Fruit fly (Drosophila melanogaster) whole organism, prepupa: ENCODE measurements around the gene CG6276.

Source experiments
- Blimp-1 ChIP-seq: fragments of 200-800 bp; sonication (Bioruptor generic); optimal IDR thresholded peaks from 3 replicates; lab custom pipeline; 2017; ENCODE audit warnings: missing biosample characterization, missing genetic modification characterization, mild to moderate bottlenecking, moderate library complexity, missing genetic modification reagents
- CG10631 ChIP-seq: fragments of 200-800 bp; sonication (Bioruptor generic); optimal IDR thresholded peaks from 2 replicates; lab custom pipeline; 2016; ENCODE audit warnings: missing biosample characterization, missing genetic modification characterization
- CG10669 ChIP-seq: fragments of 200-800 bp; sonication (Bioruptor generic); optimal IDR thresholded peaks from 3 replicates; lab custom pipeline; 2018; ENCODE audit warnings: missing biosample characterization, mild to moderate bottlenecking, missing genetic modification characterization, moderate library complexity
- CG11294 ChIP-seq: fragments of 200-800 bp; sonication (Bioruptor generic); IDR thresholded peaks from 2 replicates; pipeline ENCODE4 v1.3.6; 2022; ENCODE audit warnings: missing biosample characterization, missing genetic modification characterization
- CG11762 ChIP-seq: fragments of 200-800 bp; sonication (Bioruptor generic); optimal IDR thresholded peaks from 3 replicates; lab custom pipeline; 2016; ENCODE audit warnings: missing biosample characterization, missing genetic modification characterization; ENCODE audit not compliant: insufficient read depth
- CG11902 ChIP-seq: fragments of 200-800 bp; sonication (Bioruptor generic); optimal IDR thresholded peaks from 3 replicates; lab custom pipeline; 2016; ENCODE audit warnings: missing biosample characterization, missing genetic modification characterization
- CG15336 ChIP-seq: fragments of 200-800 bp; sonication (Bioruptor generic); IDR thresholded peaks from 2 replicates; pipeline ENCODE4 v1.3.6; 2022; ENCODE audit warnings: missing biosample characterization, missing genetic modification characterization
- CG1621 ChIP-seq: fragments of 200-800 bp; sonication (Bioruptor generic); optimal IDR thresholded peaks from 3 replicates; lab custom pipeline; 2018; ENCODE audit warnings: missing biosample characterization, mild to moderate bottlenecking, missing genetic modification characterization
- CG16779 ChIP-seq: fragments of 200-800 bp; sonication (Bioruptor generic); optimal IDR thresholded peaks from 3 replicates; lab custom pipeline; 2017; ENCODE audit warnings: missing biosample characterization, mild to moderate bottlenecking, missing genetic modification characterization
- CG3032 ChIP-seq: fragments of 200-800 bp; optimal IDR thresholded peaks from 2 replicates; lab custom pipeline; 2019; ENCODE audit warnings: missing biosample characterization, mild to moderate bottlenecking, missing genetic modification characterization, moderate library complexity
- CG31627 ChIP-seq: fragments of 200-800 bp; sonication (Bioruptor generic); optimal IDR thresholded peaks from 3 replicates; lab custom pipeline; 2016; ENCODE audit warnings: missing biosample characterization, missing genetic modification characterization
- CG32006 ChIP-seq: fragments of 200-800 bp; sonication (Bioruptor generic); optimal IDR thresholded peaks from 3 replicates; lab custom pipeline; 2017; ENCODE audit warnings: missing biosample characterization, mild to moderate bottlenecking, missing genetic modification characterization
- CG34406 ChIP-seq: fragments of 200-800 bp; sonication (Bioruptor generic); optimal IDR thresholded peaks from 3 replicates; lab custom pipeline; 2016; ENCODE audit warnings: missing biosample characterization, missing genetic modification characterization
- CG3919 ChIP-seq: fragments of 200-800 bp; sonication (Bioruptor generic); optimal IDR thresholded peaks from 3 replicates; lab custom pipeline; 2016; ENCODE audit warnings: missing biosample characterization, missing genetic modification characterization
- CG4318 ChIP-seq: fragments of 200-800 bp; sonication (Bioruptor generic); optimal IDR thresholded peaks from 3 replicates; lab custom pipeline; 2017; ENCODE audit warnings: missing biosample characterization, mild to moderate bottlenecking, missing genetic modification characterization
- CG6163 ChIP-seq: fragments of 200-800 bp; sonication (Bioruptor generic); IDR thresholded peaks from 3 replicates; pipeline ENCODE4 v1.3.6; 2022; ENCODE audit warnings: missing biosample characterization, missing genetic modification characterization
- CG6792 ChIP-seq: fragments of 200-800 bp; sonication (Bioruptor generic); optimal IDR thresholded peaks from 3 replicates; lab custom pipeline; 2016; ENCODE audit warnings: missing biosample characterization, missing genetic modification characterization
- CG6808 ChIP-seq: fragments of 200-800 bp; sonication (Bioruptor generic); optimal IDR thresholded peaks from 3 replicates; lab custom pipeline; 2017; ENCODE audit warnings: missing biosample characterization, missing genetic modification characterization, mild to moderate bottlenecking, moderate library complexity, missing genetic modification reagents
- CG6854 ChIP-seq: fragments of 200-800 bp; sonication (Bioruptor generic); optimal IDR thresholded peaks from 2 replicates; lab custom pipeline; 2017; ENCODE audit warnings: missing biosample characterization, mild to moderate bottlenecking, missing genetic modification characterization
- CG7368 ChIP-seq: fragments of 200-800 bp; sonication (Bioruptor generic); optimal IDR thresholded peaks from 3 replicates; lab custom pipeline; 2016; ENCODE audit warnings: missing biosample characterization, missing genetic modification characterization
- CG8119 ChIP-seq: fragments of 200-800 bp; sonication (Bioruptor generic); IDR thresholded peaks from 3 replicates; pipeline ENCODE4 v1.3.6; 2022; ENCODE audit warnings: missing biosample characterization, missing genetic modification characterization
- CG8319 ChIP-seq: fragments of 200-800 bp; sonication (Bioruptor generic); optimal IDR thresholded peaks from 3 replicates; lab custom pipeline; 2016; ENCODE audit warnings: missing biosample characterization, missing genetic modification characterization
- CG8632 ChIP-seq: fragments of 200-800 bp; sonication (Bioruptor generic); optimal IDR thresholded peaks from 3 replicates; lab custom pipeline; 2016; ENCODE audit warnings: missing biosample characterization, missing genetic modification characterization
- CG9139 ChIP-seq: fragments of 200-800 bp; sonication (Bioruptor generic); optimal IDR thresholded peaks from 3 replicates; lab custom pipeline; 2017; ENCODE audit warnings: missing biosample characterization, mild to moderate bottlenecking, missing genetic modification characterization
- Eip78C ChIP-seq: fragments of 200-800 bp; sonication (Bioruptor generic); peaks from one replicate; lab custom pipeline; 2016; ENCODE audit warnings: missing biosample characterization, missing genetic modification characterization
- Eip93F ChIP-seq: fragments of 200-800 bp; sonication (Bioruptor generic); optimal IDR thresholded peaks from 2 replicates; lab custom pipeline; 2016; ENCODE audit warnings: missing biosample characterization, mild to moderate bottlenecking, missing genetic modification characterization
- Ets21C ChIP-seq: fragments of 200-800 bp; sonication (Bioruptor generic); optimal IDR thresholded peaks from 3 replicates; lab custom pipeline; 2016; ENCODE audit warnings: missing biosample characterization, missing genetic modification characterization
- Gug ChIP-seq: fragments of 200-800 bp; sonication (Bioruptor generic); IDR thresholded peaks from 2 replicates; pipeline ENCODE4 v1.3.6; 2022; ENCODE audit warnings: missing biosample characterization, missing genetic modification characterization
- Hr38 ChIP-seq: sonication (Bioruptor generic); optimal IDR thresholded peaks from 2 replicates; lab custom pipeline; 2016; ENCODE audit warnings: missing biosample characterization, missing genetic modification characterization
- Hr39 ChIP-seq: fragments of 200-800 bp; sonication (Bioruptor generic); optimal IDR thresholded peaks from 2 replicates; lab custom pipeline; 2016; ENCODE audit warnings: missing biosample characterization, missing genetic modification characterization
- Hr4 ChIP-seq: fragments of 200-800 bp; sonication (Bioruptor generic); optimal IDR thresholded peaks from 3 replicates; lab custom pipeline; 2016; ENCODE audit warnings: missing biosample characterization, missing genetic modification characterization
- Lpt ChIP-seq: fragments of 200-800 bp; sonication (Bioruptor generic); optimal IDR thresholded peaks from 3 replicates; lab custom pipeline; 2016; ENCODE audit warnings: missing biosample characterization, missing genetic modification characterization
- Met ChIP-seq: fragments of 200-800 bp; sonication (Bioruptor generic); optimal IDR thresholded peaks from 3 replicates; lab custom pipeline; 2016; ENCODE audit warnings: missing biosample characterization, missing genetic modification characterization
- OdsH ChIP-seq: fragments of 200-800 bp; sonication (Bioruptor generic); optimal IDR thresholded peaks from 3 replicates; lab custom pipeline; 2016; ENCODE audit warnings: missing biosample characterization, missing genetic modification characterization
- Smox ChIP-seq: fragments of 200-800 bp; sonication (Bioruptor generic); optimal IDR thresholded peaks from 3 replicates; lab custom pipeline; 2016; ENCODE audit warnings: missing biosample characterization, missing genetic modification characterization
- Sox102F ChIP-seq: fragments of 200-800 bp; sonication (Bioruptor generic); optimal IDR thresholded peaks from 2 replicates; lab custom pipeline; 2016; ENCODE audit warnings: missing biosample characterization, mild to moderate bottlenecking, missing genetic modification characterization
- Sox15 ChIP-seq: fragments of 200-800 bp; sonication (Bioruptor generic); optimal IDR thresholded peaks from 3 replicates; lab custom pipeline; 2016; ENCODE audit warnings: missing biosample characterization, missing genetic modification characterization
- achi ChIP-seq: fragments of 200-800 bp; sonication (Bioruptor generic); optimal IDR thresholded peaks from 3 replicates; lab custom pipeline; 2016; ENCODE audit warnings: missing biosample characterization, missing genetic modification characterization
- cyc ChIP-seq: fragments of 200-800 bp; sonication (Bioruptor generic); optimal IDR thresholded peaks from 3 replicates; lab custom pipeline; 2016; ENCODE audit warnings: missing biosample characterization, missing genetic modification characterization
- dac ChIP-seq: fragments of 200-800 bp; sonication (Bioruptor generic); optimal IDR thresholded peaks from 2 replicates; lab custom pipeline; 2017; ENCODE audit warnings: missing biosample characterization, mild to moderate bottlenecking, missing genetic modification characterization
- eg ChIP-seq: fragments of 200-800 bp; sonication (Bioruptor generic); IDR thresholded peaks from 3 replicates; pipeline ENCODE4 v1.3.6; 2022; ENCODE audit warnings: missing biosample characterization, missing genetic modification characterization
- esn ChIP-seq: fragments of 200-800 bp; sonication (Bioruptor generic); optimal IDR thresholded peaks from 2 replicates; lab custom pipeline; 2016; ENCODE audit warnings: missing biosample characterization, mild to moderate bottlenecking, missing genetic modification characterization, moderate library complexity
- fd59A ChIP-seq: fragments of 200-800 bp; sonication (Bioruptor generic); optimal IDR thresholded peaks from 2 replicates; lab custom pipeline; 2017; ENCODE audit warnings: missing biosample characterization, mild to moderate bottlenecking, missing genetic modification characterization, missing genetic modification reagents
- fkh ChIP-seq: fragments of 200-800 bp; sonication (Bioruptor generic); optimal IDR thresholded peaks from 3 replicates; lab custom pipeline; 2017; ENCODE audit warnings: missing biosample characterization, mild to moderate bottlenecking, missing genetic modification characterization, moderate library complexity
- lz ChIP-seq: fragments of 200-800 bp; sonication (Bioruptor generic); optimal IDR thresholded peaks from 3 replicates; lab custom pipeline; 2016; ENCODE audit warnings: missing biosample characterization, missing genetic modification characterization
- pdm3 ChIP-seq: fragments of 200-800 bp; sonication (Bioruptor generic); optimal IDR thresholded peaks from 3 replicates; lab custom pipeline; 2016; ENCODE audit warnings: missing biosample characterization, missing genetic modification characterization
- salr ChIP-seq, 2 experiments: fragments of 200-800 bp; sonication (Bioruptor generic); optimal IDR thresholded peaks; 3 replicates each; lab custom pipeline; 2016 to 2018; ENCODE audit warnings: missing biosample characterization in 2 of 2, missing genetic modification characterization in 2 of 2, mild to moderate bottlenecking in 1 of 2
- spab ChIP-seq: fragments of 200-800 bp; sonication (Bioruptor generic); optimal IDR thresholded peaks from 2 replicates; lab custom pipeline; 2017; ENCODE audit warnings: missing biosample characterization, mild to moderate bottlenecking, missing genetic modification characterization, missing genetic modification reagents
- ss ChIP-seq, 2 experiments: fragments of 200-800 bp; sonication (Bioruptor generic); optimal IDR thresholded peaks; 2 replicates in 1 of 2; 3 replicates in 1 of 2; lab custom pipeline; 2017 to 2018; ENCODE audit warnings: mild to moderate bottlenecking in 2 of 2, missing biosample characterization in 2 of 2, missing genetic modification characterization in 2 of 2, moderate library complexity in 1 of 2
- svp ChIP-seq: fragments of 200-800 bp; sonication (Bioruptor generic); peaks from one replicate; lab custom pipeline; 2016; ENCODE audit warnings: missing biosample characterization, missing genetic modification characterization
- topi ChIP-seq: fragments of 200-800 bp; sonication (Bioruptor generic); optimal IDR thresholded peaks from 3 replicates; lab custom pipeline; 2016; ENCODE audit warnings: missing biosample characterization, missing genetic modification characterization
- vri ChIP-seq: fragments of 200-800 bp; sonication (Bioruptor generic); optimal IDR thresholded peaks from 3 replicates; lab custom pipeline; 2016; ENCODE audit warnings: missing biosample characterization, mild to moderate bottlenecking, missing genetic modification characterization

CG6276 gene

dm6 chr3R:15275158-15275623 is 44.7 kb downstream of the CG6276 start, which contains the start of the genes Cp190 and CG4338:
Gene Cp190, minus strand, starts transcription at chr3R:15275241.
Gene CG4338, plus strand, starts transcription at chr3R:15275522.
- peak; percentile 98 for TF ChIP-seq achi
- TF ChIP-seq CG8119, result peak; percentile 98
- peak; percentile 93 for TF ChIP-seq Blimp-1 (GFP tag; lab: Kevin White, UChicago)
- TF ChIP-seq CG31627 (GFP tag; lab: Kevin White, UChicago), result peak; percentile 97
- peak; percentile 98 for TF ChIP-seq Hr4 (GFP tag; lab: Kevin White, UChicago)
- no peak for TF ChIP-seq CG4318
- peak; percentile 79 for TF ChIP-seq Sox102F (GFP tag; lab: Kevin White, UChicago)
- peak; percentile 94 for TF ChIP-seq CG6854 (GFP tag; lab: Kevin White, UChicago)
- TF ChIP-seq Eip78C (GFP tag; lab: Kevin White, UChicago), result peak; percentile 99
- TF ChIP-seq Hr38 (GFP tag; lab: Kevin White, UChicago), result no peak
- TF ChIP-seq topi (GFP tag; lab: Kevin White, UChicago), result peak; percentile 97
- TF ChIP-seq CG3032 (tag; lab: Kevin White, UChicago), result peak; percentile 99
- peak; percentile 96 for TF ChIP-seq CG6792
- TF ChIP-seq dac (GFP tag; lab: Kevin White, UChicago), result peak; percentile 89
- peak; percentile 95 for TF ChIP-seq Lpt (GFP tag; lab: Kevin White, UChicago)
- TF ChIP-seq CG10669 (GFP tag; lab: Kevin White, UChicago), result peak; percentile 98
- peak; percentile 96 for TF ChIP-seq CG7368 (GFP tag; lab: Kevin White, UChicago)
- peak; percentile 94 for TF ChIP-seq Ets21C (GFP tag; lab: Kevin White, UChicago)
- no peak for TF ChIP-seq fkh (GFP tag; lab: Kevin White, UChicago)
- TF ChIP-seq CG1621, result peak; percentile 93
- peak; percentile 98 for TF ChIP-seq CG15336 (GFP tag; lab: Robert Waterston, UW)
- peak; percentile 93 for TF ChIP-seq vri (GFP tag; lab: Kevin White, UChicago)
- no peak for TF ChIP-seq CG9139 (GFP tag; lab: Kevin White, UChicago)
- TF ChIP-seq CG11902 (GFP tag; lab: Kevin White, UChicago), result peak; percentile 95
- peak; percentile 97 for TF ChIP-seq lz (GFP tag; lab: Kevin White, UChicago)
- peak; percentile 97 for TF ChIP-seq pdm3 (GFP tag; lab: Kevin White, UChicago)
- peak; percentile 96 for TF ChIP-seq Met (GFP tag; lab: Kevin White, UChicago)
- peak; percentile 96 for TF ChIP-seq fd59A (GFP tag; lab: Kevin White, UChicago)
- no peak for TF ChIP-seq Eip93F (GFP tag; lab: Kevin White, UChicago)
- peak; percentile 96 for TF ChIP-seq CG6163 (GFP tag; lab: Robert Waterston, UW)
- TF ChIP-seq Gug (GFP tag; lab: Robert Waterston, UW), result peak; percentile 94
- peak; percentile 97 for TF ChIP-seq CG34406 (GFP tag; lab: Kevin White, UChicago)
- TF ChIP-seq CG8632 (GFP tag; lab: Kevin White, UChicago), result peak; percentile 97
- TF ChIP-seq svp (GFP tag; lab: Kevin White, UChicago), result peak; percentile 99
- peak; percentile 95 for TF ChIP-seq CG11294 (GFP tag; lab: Robert Waterston, UW)
- TF ChIP-seq Hr39, result peak; percentile 93
- TF ChIP-seq CG11762 (GFP tag; lab: Kevin White, UChicago), result peak; percentile 93
- TF ChIP-seq CG10631 (GFP tag; lab: Kevin White, UChicago), result no peak
- TF ChIP-seq eg, result peak; percentile 97
- peak; percentile 98 for TF ChIP-seq CG3919 (GFP tag; lab: Kevin White, UChicago)
- TF ChIP-seq Sox15 (GFP tag; lab: Kevin White, UChicago), result peak; percentile 96
- peak; percentile 97 for TF ChIP-seq Smox (GFP tag; lab: Kevin White, UChicago)
- peak; percentile 98 for TF ChIP-seq CG32006 (GFP tag; lab: Kevin White, UChicago)
- TF ChIP-seq CG16779 (tag; lab: Kevin White, UChicago), result no peak
- TF ChIP-seq OdsH (GFP tag; lab: Kevin White, UChicago), result peak; percentile 98
- TF ChIP-seq salr (GFP tag; optimal IDR thresholded peaks at IDR 0.05; lab: Kevin White, UChicago), result peak; percentile 28 to 92
- TF ChIP-seq esn (GFP tag; lab: Kevin White, UChicago), result peak; percentile 98
- TF ChIP-seq cyc (GFP tag; lab: Kevin White, UChicago), result peak; percentile 97
- peak; percentile 95 for TF ChIP-seq CG8319
- TF ChIP-seq ss (GFP tag; optimal IDR thresholded peaks at IDR 0.05; lab: Kevin White, UChicago), result peak in 1 of 2 experiments; percentile 97
- TF ChIP-seq CG6808 (GFP tag; lab: Kevin White, UChicago), result peak; percentile 98
- TF ChIP-seq spab (GFP tag; lab: Kevin White, UChicago), result peak; percentile 94
